Worm (Caenorhabditis elegans): ENCODE measurements around the gene lin-46.

ce11 chrV:12995269-12995668, 26.6 kb downstream of the lin-46 start, which contains the start of gene far-5:
- TF ChIP-seq lin-35 (GFP tag; optimal IDR thresholded peaks at IDR 0.05) (no peak), ama-1 (optimal IDR thresholded peaks at IDR 0.05) (no peak), ama-1 (GFP tag; optimal IDR thresholded peaks at IDR 0.05) (no peak)
